Fruit fly (Drosophila melanogaster) whole organism, embryonic: ENCODE results near the gene dpr14.

Source experiments
- CG11695 ChIP-seq: fragments of 200-800 bp; sonication (Bioruptor generic); IDR thresholded peaks from 3 replicates; pipeline ENCODE4 v1.3.6; 2022; ENCODE audit warnings: missing biosample characterization, missing genetic modification characterization
- CG11696 ChIP-seq: fragments of 200-800 bp; sonication (Bioruptor generic); IDR thresholded peaks from 2 replicates; pipeline ENCODE4 v1.3.6; 2022; ENCODE audit warnings: missing biosample characterization, missing genetic modification characterization
- CG11723 ChIP-seq: fragments of 200-800 bp; sonication (Bioruptor generic); optimal IDR thresholded peaks from 2 replicates; lab custom pipeline; 2017; ENCODE audit warnings: missing biosample characterization, mild to moderate bottlenecking, missing genetic modification characterization
- CG12942 ChIP-seq: fragments of 200-800 bp; sonication (Bioruptor generic); optimal IDR thresholded peaks from 3 replicates; lab custom pipeline; 2016; ENCODE audit warnings: missing biosample characterization, missing genetic modification characterization
- CG13296 ChIP-seq: fragments of 200-800 bp; sonication (Bioruptor generic); optimal IDR thresholded peaks from 3 replicates; lab custom pipeline; 2018; ENCODE audit warnings: missing biosample characterization, mild to moderate bottlenecking, missing genetic modification characterization
- CG14050 ChIP-seq: fragments of 200-800 bp; sonication (Bioruptor generic); IDR thresholded peaks from 3 replicates; pipeline ENCODE4 v1.3.6; 2022; ENCODE audit warnings: missing biosample characterization, missing genetic modification characterization
- CG1529 ChIP-seq: fragments of 200-800 bp; sonication (Bioruptor generic); optimal IDR thresholded peaks from 3 replicates; lab custom pipeline; 2018; ENCODE audit warnings: missing biosample characterization, missing genetic modification characterization
- CG16815 ChIP-seq: fragments of 200-800 bp; sonication (Bioruptor generic); optimal IDR thresholded peaks from 3 replicates; lab custom pipeline; 2017; ENCODE audit warnings: missing biosample characterization, mild to moderate bottlenecking, missing genetic modification characterization
- CG17328 ChIP-seq: fragments of 200-800 bp; sonication (Bioruptor generic); IDR thresholded peaks from 2 replicates; pipeline ENCODE4 v1.3.6; 2022; ENCODE audit warnings: missing biosample characterization, missing genetic modification characterization
- CG17361 ChIP-seq: fragments of 200-800 bp; sonication (Bioruptor generic); IDR thresholded peaks from 3 replicates; pipeline ENCODE4 v1.3.6; 2022; ENCODE audit warnings: missing biosample characterization, missing genetic modification characterization
- CG17385 ChIP-seq: fragments of 200-800 bp; sonication (Bioruptor generic); optimal IDR thresholded peaks from 3 replicates; lab custom pipeline; 2018; ENCODE audit warnings: missing biosample characterization, mild to moderate bottlenecking, missing genetic modification characterization
- CG17829 ChIP-seq: fragments of 200-800 bp; optimal IDR thresholded peaks from 2 replicates; lab custom pipeline; 2019; ENCODE audit warnings: missing biosample characterization, mild to moderate bottlenecking, missing genetic modification characterization, moderate library complexity
- CG18011 ChIP-seq: fragments of 200-800 bp; sonication (Bioruptor generic); optimal IDR thresholded peaks from 2 replicates; lab custom pipeline; 2017; ENCODE audit warnings: missing biosample characterization, missing genetic modification characterization, mild to moderate bottlenecking, moderate library complexity, missing genotype
- CG18476 ChIP-seq: fragments of 200-800 bp; sonication (Bioruptor generic); optimal IDR thresholded peaks from 2 replicates; lab custom pipeline; 2016; ENCODE audit warnings: missing biosample characterization, mild to moderate bottlenecking, missing genetic modification characterization
- CG2120 ChIP-seq: fragments of 200-800 bp; sonication (Bioruptor generic); optimal IDR thresholded peaks from 3 replicates; lab custom pipeline; 2016; ENCODE audit warnings: missing biosample characterization, missing genetic modification characterization
- CG2712 ChIP-seq: fragments of 200-800 bp; optimal IDR thresholded peaks from 3 replicates; lab custom pipeline; 2019; ENCODE audit warnings: missing biosample characterization, mild to moderate bottlenecking, missing genetic modification characterization, moderate library complexity
- CG31441 ChIP-seq: fragments of 200-800 bp; sonication (Bioruptor generic); IDR thresholded peaks from 2 replicates; pipeline ENCODE4 v1.3.6; 2022; ENCODE audit warnings: missing biosample characterization, missing genetic modification characterization
- CG33557 ChIP-seq: fragments of 200-800 bp; sonication (Bioruptor generic); optimal IDR thresholded peaks from 2 replicates; lab custom pipeline; 2019; ENCODE audit warnings: missing biosample characterization, mild to moderate bottlenecking, missing genetic modification characterization, moderate library complexity
- CG4820 ChIP-seq: fragments of 200-800 bp; sonication (Bioruptor generic); optimal IDR thresholded peaks from 3 replicates; lab custom pipeline; 2016; ENCODE audit warnings: missing biosample characterization, missing genetic modification characterization
- Camta ChIP-seq: fragments of 200-800 bp; sonication (Bioruptor generic); optimal IDR thresholded peaks from 2 replicates; lab custom pipeline; 2016; ENCODE audit warnings: missing biosample characterization, missing genetic modification characterization
- D ChIP-seq, 2 experiments: fragments of 200-800 bp in 1 of 2; fragments of >200 bp in 1 of 2; sonication (Bioruptor generic) in 1 of 2; optimal IDR thresholded peaks; 2 replicates in 1 of 2; 3 replicates in 1 of 2; lab custom pipeline; 2017; ENCODE audit warnings: mild to moderate bottlenecking in 1 of 2, missing biosample characterization in 1 of 2, missing genetic modification characterization in 1 of 2, missing genetic modification reagents in 1 of 2
- D19A ChIP-seq: fragments of 200-800 bp; optimal IDR thresholded peaks from 3 replicates; lab custom pipeline; 2019; ENCODE audit warnings: missing biosample characterization, mild to moderate bottlenecking, missing genetic modification characterization, moderate library complexity
- Doc3 ChIP-seq: fragments of 200-800 bp; sonication (Bioruptor generic); IDR thresholded peaks from 3 replicates; pipeline ENCODE4 v1.3.6; 2022; ENCODE audit warnings: missing biosample characterization, missing genetic modification characterization; ENCODE audit not compliant: partially characterized antibody
- Ets65A ChIP-seq: fragments of 200-800 bp; sonication (Bioruptor generic); peaks from one replicate; lab custom pipeline; 2016; ENCODE audit warnings: missing biosample characterization, missing genetic modification characterization
- Fer3 ChIP-seq: fragments of 200-800 bp; sonication (Bioruptor generic); optimal IDR thresholded peaks from 2 replicates; lab custom pipeline; 2018; ENCODE audit warnings: missing biosample characterization, mild to moderate bottlenecking, missing genetic modification characterization, moderate library complexity
- Hand ChIP-seq: fragments of 200-800 bp; sonication (Bioruptor generic); optimal IDR thresholded peaks from 2 replicates; lab custom pipeline; 2017; ENCODE audit warnings: mild to moderate bottlenecking, missing biosample characterization, missing genetic modification reagents, missing genetic modification characterization
- HmgZ ChIP-seq: fragments of 200-800 bp; sonication (Bioruptor generic); optimal IDR thresholded peaks from 2 replicates; lab custom pipeline; 2018; ENCODE audit warnings: missing biosample characterization, mild to moderate bottlenecking, missing genetic modification characterization
- Hmx ChIP-seq: fragments of 200-800 bp; sonication (Bioruptor generic); optimal IDR thresholded peaks from 2 replicates; lab custom pipeline; 2016; ENCODE audit warnings: missing biosample characterization, missing genetic modification characterization
- Jarid2 ChIP-seq: fragments of 200-800 bp; sonication (Bioruptor generic); optimal IDR thresholded peaks from 3 replicates; lab custom pipeline; 2017; ENCODE audit warnings: mild to moderate bottlenecking, missing biosample characterization, missing genetic modification reagents, missing genetic modification characterization
- Sox102F ChIP-seq: fragments of 200-800 bp; sonication (Bioruptor generic); optimal IDR thresholded peaks from 2 replicates; lab custom pipeline; 2018; ENCODE audit warnings: missing biosample characterization, mild to moderate bottlenecking, missing genetic modification characterization, moderate library complexity
- Sry-β ChIP-seq: fragments of 200-800 bp; sonication (Bioruptor generic); optimal IDR thresholded peaks from 2 replicates; lab custom pipeline; 2018; ENCODE audit warnings: missing biosample characterization, mild to moderate bottlenecking, missing genetic modification characterization, moderate library complexity
- ash1 ChIP-seq: fragments of 200-800 bp; sonication (Bioruptor generic); optimal IDR thresholded peaks from 2 replicates; lab custom pipeline; 2018; ENCODE audit warnings: missing biosample characterization, mild to moderate bottlenecking, missing genetic modification characterization
- dysf ChIP-seq: fragments of 200-800 bp; sonication (Bioruptor generic); IDR thresholded peaks from 3 replicates; pipeline ENCODE4 v1.3.6; 2022; ENCODE audit warnings: missing biosample characterization, missing genetic modification characterization
- exex ChIP-seq: fragments of 200-800 bp; sonication (Bioruptor generic); optimal IDR thresholded peaks from 4 replicates; lab custom pipeline; 2018; ENCODE audit warnings: missing biosample characterization, mild to moderate bottlenecking, missing genetic modification characterization, moderate library complexity
- fu2 ChIP-seq: fragments of 200-800 bp; sonication (Bioruptor generic); optimal IDR thresholded peaks from 2 replicates; lab custom pipeline; 2016; ENCODE audit warnings: missing biosample characterization, missing genetic modification characterization
- gem ChIP-seq: fragments of 200-800 bp; sonication (Bioruptor generic); optimal IDR thresholded peaks from 2 replicates; lab custom pipeline; 2019; ENCODE audit warnings: missing biosample characterization, mild to moderate bottlenecking, missing genetic modification characterization, moderate library complexity
- insv ChIP-seq, 2 experiments: fragments of 200-800 bp; sonication (Bioruptor generic); optimal IDR thresholded peaks; 3 replicates each; lab custom pipeline; 2016 to 2018; ENCODE audit warnings: missing biosample characterization in 2 of 2, missing genetic modification characterization in 2 of 2
- lilli ChIP-seq: fragments of 200-800 bp; sonication (Bioruptor generic); optimal IDR thresholded peaks from 3 replicates; lab custom pipeline; 2016; ENCODE audit warnings: missing biosample characterization, missing genetic modification characterization
- prd ChIP-seq, 3 experiments: fragments of >200 bp in 2 of 3; fragments of 200-800 bp in 1 of 3; sonication (Bioruptor generic) in 1 of 3; optimal IDR thresholded peaks in 2 of 3; IDR thresholded peaks in 1 of 3; 2 replicates in 2 of 3; 3 replicates in 1 of 3; pipeline versions ENCODE4 v1.3.6 to Lab custom; 2017 to 2022; ENCODE audit warnings: missing biosample characterization in 1 of 3, missing genetic modification characterization in 1 of 3
- scrt ChIP-seq: fragments of 200-800 bp; sonication (Bioruptor generic); optimal IDR thresholded peaks from 2 replicates; lab custom pipeline; 2018; ENCODE audit warnings: missing biosample characterization, mild to moderate bottlenecking, missing genetic modification characterization, moderate library complexity
- sens-2 ChIP-seq: fragments of 200-800 bp; sonication (Bioruptor generic); IDR thresholded peaks from 2 replicates; pipeline ENCODE4 v1.3.6; 2022; ENCODE audit warnings: missing biosample characterization, missing genetic modification characterization
- sima ChIP-seq: fragments of 200-800 bp; sonication (Bioruptor generic); optimal IDR thresholded peaks from 2 replicates; lab custom pipeline; 2016; ENCODE audit warnings: missing biosample characterization, missing genetic modification characterization
- sob ChIP-seq: fragments of 200-800 bp; sonication (Bioruptor generic); IDR thresholded peaks from 2 replicates; pipeline ENCODE4 v1.3.6; 2022; ENCODE audit warnings: missing biosample characterization, missing genetic modification characterization
- stwl ChIP-seq: fragments of 200-800 bp; sonication (Bioruptor generic); optimal IDR thresholded peaks from 3 replicates; lab custom pipeline; 2018; ENCODE audit warnings: missing biosample characterization, mild to moderate bottlenecking, missing genetic modification characterization, moderate library complexity
- sug ChIP-seq: fragments of 200-800 bp; optimal IDR thresholded peaks from 2 replicates; lab custom pipeline; 2019; ENCODE audit warnings: missing biosample characterization, mild to moderate bottlenecking, missing genetic modification characterization, moderate library complexity
- tio ChIP-seq: fragments of 200-800 bp; sonication (Bioruptor generic); optimal IDR thresholded peaks from 2 replicates; lab custom pipeline; 2017; ENCODE audit warnings: missing biosample characterization, missing genetic modification characterization, inconsistent platforms
- unpg ChIP-seq: fragments of 200-800 bp; sonication (Bioruptor generic); optimal IDR thresholded peaks from 3 replicates; lab custom pipeline; 2018; ENCODE audit warnings: missing biosample characterization, mild to moderate bottlenecking, missing genetic modification characterization, moderate library complexity
- wdn ChIP-seq: fragments of 200-800 bp; sonication (Bioruptor generic); IDR thresholded peaks from 2 replicates; pipeline ENCODE4 v1.3.6; 2022; ENCODE audit warnings: missing biosample characterization, missing genetic modification characterization
- zfh1 ChIP-seq: fragments of 200-800 bp; sonication (Bioruptor generic); IDR thresholded peaks from 3 replicates; pipeline ENCODE4 v1.3.6; 2022; ENCODE audit warnings: missing biosample characterization, missing genetic modification characterization
- zfh2 ChIP-seq: fragments of 200-800 bp; sonication (Bioruptor generic); optimal IDR thresholded peaks from 2 replicates; lab custom pipeline; 2016; ENCODE audit warnings: missing biosample characterization, missing genetic modification characterization

dpr14 gene

dm6 chrX:7892539-7892899, 15.6 kb downstream of the dpr14 start (continued):
- no peak for TF ChIP-seq sens-2 (GFP tag; lab: Robert Waterston, UW)
- TF ChIP-seq CG12942 (GFP tag; lab: Kevin White, UChicago): no peak
- TF ChIP-seq stwl (tag; lab: Kevin White, UChicago): no peak
- TF ChIP-seq Hmx: no peak
- peak; percentile 13 for TF ChIP-seq unpg
- no peak for TF ChIP-seq Hand (GFP tag; lab: Kevin White, UChicago)
- no peak for TF ChIP-seq CG11696 (GFP tag; lab: Robert Waterston, UW)
- no peak for TF ChIP-seq CG4820
- TF ChIP-seq gem (tag; lab: Kevin White, UChicago): peak; percentile 59
- TF ChIP-seq Fer3 (tag; lab: Kevin White, UChicago): no peak
- TF ChIP-seq CG17361 (GFP tag; lab: Robert Waterston, UW): 0 out of 3 replicates have a peak, but pooled peaks have one; percentile 29
- no peak for TF ChIP-seq ash1 (GFP tag; lab: Kevin White, UChicago)
- no peak for TF ChIP-seq sob
- TF ChIP-seq CG2120 (GFP tag; lab: Kevin White, UChicago): peak; percentile 14
- no peak for TF ChIP-seq CG11695 (GFP tag; lab: Robert Waterston, UW)
- TF ChIP-seq D19A (tag; lab: Kevin White, UChicago): peak; percentile 56
- no peak for TF ChIP-seq fu2 (GFP tag; lab: Kevin White, UChicago)
- no peak for TF ChIP-seq zfh2 (GFP tag; lab: Kevin White, UChicago)
- TF ChIP-seq D (optimal IDR thresholded peaks at IDR 0.05; lab: Kevin White, UChicago): no peak
- peak; percentile 13 for TF ChIP-seq D (GFP tag; optimal IDR thresholded peaks at IDR 0.05; lab: Kevin White, UChicago)
- no peak for TF ChIP-seq CG1529 (GFP tag; lab: Kevin White, UChicago)
- no peak for TF ChIP-seq wdn
- TF ChIP-seq Sry-β (GFP tag; lab: Kevin White, UChicago): no peak
- TF ChIP-seq CG11723 (GFP tag; lab: Kevin White, UChicago): no peak
- no peak for TF ChIP-seq CG17328 (GFP tag; lab: Robert Waterston, UW)
- no peak for TF ChIP-seq Doc3 (GFP tag; lab: Robert Waterston, UW)
- TF ChIP-seq zfh1: no peak
- TF ChIP-seq tio (GFP tag; lab: Kevin White, UChicago): peak; percentile 6
- no peak for TF ChIP-seq sima (GFP tag; lab: Kevin White, UChicago)
- TF ChIP-seq CG31441 (GFP tag; lab: Robert Waterston, UW): 0 out of 2 replicates have a peak, but pooled peaks have one; percentile 15
- peak; percentile 4 for TF ChIP-seq CG17829 (tag; lab: Kevin White, UChicago)
- TF ChIP-seq exex (tag; lab: Kevin White, UChicago): no peak
- no peak for TF ChIP-seq scrt (GFP tag; lab: Kevin White, UChicago)
- TF ChIP-seq prd (optimal IDR thresholded peaks at IDR 0.05; lab: Kevin White, UChicago): no peak
- TF ChIP-seq prd (GFP tag; IDR thresholded peaks at IDR 0.05; lab: Robert Waterston, UW): peak; percentile 64; the same call in 2 of the 3 replicates
- TF ChIP-seq CG17385 (GFP tag; lab: Kevin White, UChicago): peak; percentile 8
- peak; percentile 8 for TF ChIP-seq CG33557 (GFP tag; lab: Kevin White, UChicago)
- no peak for TF ChIP-seq Jarid2 (GFP tag; lab: Kevin White, UChicago)
- no peak for TF ChIP-seq Sox102F
- TF ChIP-seq HmgZ: no peak
- TF ChIP-seq lilli: peak; percentile 12
- TF ChIP-seq CG18476: no peak
- peak; percentile 10 for TF ChIP-seq Ets65A (GFP tag; lab: Kevin White, UChicago)
- peak; percentile 17 for TF ChIP-seq CG16815 (GFP tag; lab: Kevin White, UChicago)
- no peak for TF ChIP-seq CG13296
- no peak for TF ChIP-seq Camta
- TF ChIP-seq insv (GFP tag; optimal IDR thresholded peaks at IDR 0.05; lab: Kevin White, UChicago): peak in 1 of 2 experiments; percentile 26
- TF ChIP-seq CG18011 (GFP tag; lab: Kevin White, UChicago): no peak
- peak; percentile 4 for TF ChIP-seq CG2712 (tag; lab: Kevin White, UChicago)
- TF ChIP-seq CG14050: no peak
- no peak for TF ChIP-seq sug (tag; lab: Kevin White, UChicago)
- no peak for TF ChIP-seq dysf (GFP tag; lab: Robert Waterston, UW)
